Fruit fly (Drosophila melanogaster): Measurements from ENCODE around the gene CG4496.

DNA sequence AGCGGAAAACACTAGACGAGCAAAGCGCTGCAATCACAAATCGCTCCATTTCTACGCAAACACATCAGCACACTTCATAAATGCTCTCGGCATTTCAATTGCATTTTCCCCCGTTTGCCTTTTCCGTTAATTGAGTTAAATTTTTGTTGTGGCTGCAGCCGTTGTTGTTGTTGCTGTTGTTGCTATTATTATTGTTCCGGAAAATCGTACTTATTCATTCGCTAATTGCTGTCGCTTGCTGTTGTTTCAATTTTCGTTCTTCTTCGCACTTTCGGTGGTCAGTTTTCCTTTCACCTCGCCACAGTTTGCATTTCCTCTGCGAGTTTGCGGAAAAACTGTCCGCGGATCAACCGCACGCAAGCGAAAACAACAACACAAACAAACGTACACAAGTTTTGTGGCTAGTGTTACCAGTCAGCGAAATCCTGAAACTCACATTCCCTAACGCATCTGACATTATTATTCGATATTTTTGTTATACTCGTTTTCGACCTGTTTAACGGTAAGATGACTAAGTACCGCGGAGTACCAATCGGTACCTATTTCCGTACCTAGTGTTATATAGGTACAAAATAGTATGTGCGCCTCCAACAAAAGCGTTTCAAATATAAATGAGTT lies 29.9 kb upstream of the CG4496 start, which contains the start of gene CG13784:
- TF ChIP-seq net (GFP tag; optimal IDR thresholded peaks at IDR 0.05) (peak; percentile 12), CG31627 (GFP tag; optimal IDR thresholded peaks at IDR 0.05) (no peak), Gug (GFP tag; IDR thresholded peaks at IDR 0.05) (no peak), acj6 (GFP tag; optimal IDR thresholded peaks at IDR 0.05) (peak; percentile 3), CG16779 (tag; optimal IDR thresholded peaks at IDR 0.05) (no peak), CG10631 (GFP tag; optimal IDR thresholded peaks at IDR 0.05) (peak; percentile 9), Blimp-1 (GFP tag; optimal IDR thresholded peaks at IDR 0.05) (no peak), spab (GFP tag; optimal IDR thresholded peaks at IDR 0.05) (no peak), CG32006 (GFP tag; optimal IDR thresholded peaks at IDR 0.05) (no peak), CG4318 (GFP tag; optimal IDR thresholded peaks at IDR 0.05) (no peak)
